Worm (Caenorhabditis elegans) whole organism, late embryonic: ENCODE data around the gene fkb-6.
A peak's percentile ranks its signal among the peaks of the same experiment; 100 is the strongest.

Source experiments
- C08G9.2 ChIP-seq: sonication (generic microtip); optimal IDR thresholded peaks from 2 replicates; lab custom pipeline; 2016; ENCODE audit warnings: mild to moderate bottlenecking, missing genetic modification characterization, moderate library complexity, missing compliant biosample characterization
- F13H6.1 ChIP-seq: sonication (generic microtip); optimal IDR thresholded peaks from 2 replicates; lab custom pipeline; 2016; ENCODE audit warnings: missing genetic modification characterization, missing compliant biosample characterization
- K09A11.1 ChIP-seq: sonication (generic microtip); optimal IDR thresholded peaks from 2 replicates; lab custom pipeline; 2017; ENCODE audit warnings: antibody characterized with exemption, mild to moderate bottlenecking, missing genetic modification characterization, missing compliant biosample characterization; ENCODE audit not compliant: insufficient read depth
- Y22D7AL.16 ChIP-seq: sonication (generic microtip); optimal IDR thresholded peaks from 2 replicates; lab custom pipeline; 2016; ENCODE audit warnings: missing genetic modification characterization, missing compliant biosample characterization
- ceh-14 ChIP-seq: sonication (generic microtip); optimal IDR thresholded peaks from 2 replicates; lab custom pipeline; 2016; ENCODE audit warnings: missing genotype, missing genetic modification characterization, missing compliant biosample characterization
- ceh-2 ChIP-seq: sonication (generic microtip); optimal IDR thresholded peaks from 2 replicates; lab custom pipeline; 2016; ENCODE audit warnings: missing genotype, missing genetic modification characterization, missing compliant biosample characterization
- ceh-22 ChIP-seq: sonication (generic microtip); optimal IDR thresholded peaks from 2 replicates; lab custom pipeline; 2017; ENCODE audit warnings: missing biosample characterization, missing genetic modification characterization
- ceh-24 ChIP-seq: sonication (generic microtip); optimal IDR thresholded peaks from 2 replicates; lab custom pipeline; 2016; ENCODE audit warnings: mild to moderate bottlenecking, missing genetic modification characterization, missing compliant biosample characterization
- ceh-30 ChIP-seq: fragments of 150-350 bp; optimal IDR thresholded peaks from 2 replicates; lab custom pipeline; 2014; ENCODE audit warnings: missing biosample characterization, missing genetic modification characterization
- ceh-31 ChIP-seq: sonication (generic microtip); optimal IDR thresholded peaks from 2 replicates; lab custom pipeline; 2016; ENCODE audit warnings: missing genetic modification characterization, missing compliant biosample characterization
- ceh-34 ChIP-seq: sonication (generic microtip); optimal IDR thresholded peaks from 2 replicates; lab custom pipeline; 2016; ENCODE audit warnings: mild to moderate bottlenecking, missing genetic modification characterization, missing compliant biosample characterization
- ceh-45 ChIP-seq: fragments of 200-800 bp; sonication (Bioruptor generic); IDR thresholded peaks from 2 replicates; pipeline ENCODE4 v1.3.6; 2022; ENCODE audit warnings: missing genetic modification reagents, missing genetic modification characterization, missing compliant biosample characterization
- ceh-48 ChIP-seq: sonication (generic microtip); optimal IDR thresholded peaks from 2 replicates; lab custom pipeline; 2016; ENCODE audit warnings: missing genetic modification characterization, inconsistent platforms, missing compliant biosample characterization
- ceh-6 ChIP-seq: fragments of 200-800 bp; sonication (Bioruptor generic); optimal IDR thresholded peaks from 2 replicates; lab custom pipeline; 2018; ENCODE audit warnings: mild to moderate bottlenecking, missing genetic modification characterization, missing compliant biosample characterization
- che-1 ChIP-seq: sonication (generic microtip); optimal IDR thresholded peaks from 2 replicates; lab custom pipeline; 2016; ENCODE audit warnings: mild to moderate bottlenecking, missing genetic modification characterization, missing compliant biosample characterization
- dmd-4 ChIP-seq: sonication (generic microtip); optimal IDR thresholded peaks from 2 replicates; lab custom pipeline; 2016; ENCODE audit warnings: borderline replicate concordance, missing genetic modification characterization, missing compliant biosample characterization
- dve-1 ChIP-seq: sonication (generic microtip); optimal IDR thresholded peaks from 2 replicates; lab custom pipeline; 2017; ENCODE audit warnings: antibody characterized with exemption, mild to moderate bottlenecking, missing genetic modification characterization, missing compliant biosample characterization
- elt-2 ChIP-seq: sonication (generic microtip); optimal IDR thresholded peaks from 2 replicates; lab custom pipeline; 2016; ENCODE audit warnings: missing genetic modification reagents, missing genetic modification characterization, missing compliant biosample characterization
- ets-4 ChIP-seq: sonication (generic microtip); optimal IDR thresholded peaks from 2 replicates; lab custom pipeline; 2016; ENCODE audit warnings: missing genetic modification characterization, missing compliant biosample characterization
- fax-1 ChIP-seq: sonication (generic microtip); optimal IDR thresholded peaks from 2 replicates; lab custom pipeline; 2016; ENCODE audit warnings: missing genotype, missing genetic modification characterization, missing compliant biosample characterization
- fkh-6 ChIP-seq: sonication (generic microtip); optimal IDR thresholded peaks from 2 replicates; lab custom pipeline; 2016; ENCODE audit warnings: missing genetic modification characterization, missing compliant biosample characterization
- gmeb-2 ChIP-seq: sonication (generic microtip); optimal IDR thresholded peaks from 2 replicates; lab custom pipeline; 2016; ENCODE audit warnings: missing genetic modification characterization, inconsistent platforms, missing compliant biosample characterization
- hlh-13 ChIP-seq: fragments of 200-800 bp; sonication (Bioruptor generic); optimal IDR thresholded peaks from 2 replicates; lab custom pipeline; 2018; ENCODE audit warnings: mild to moderate bottlenecking, missing genetic modification characterization, missing compliant biosample characterization
- hlh-15 ChIP-seq: sonication (generic microtip); optimal IDR thresholded peaks from 2 replicates; lab custom pipeline; 2016; ENCODE audit warnings: missing genetic modification characterization, missing compliant biosample characterization
- hlh-8 ChIP-seq: sonication (generic microtip); optimal IDR thresholded peaks from 2 replicates; lab custom pipeline; 2016; ENCODE audit warnings: missing genotype, missing genetic modification characterization, missing compliant biosample characterization
- lim-6 ChIP-seq: sonication (generic microtip); optimal IDR thresholded peaks from 2 replicates; lab custom pipeline; 2016; ENCODE audit warnings: missing genetic modification characterization, missing compliant biosample characterization
- nfya-1 ChIP-seq: sonication (generic microtip); optimal IDR thresholded peaks from 2 replicates; lab custom pipeline; 2017; ENCODE audit warnings: missing genetic modification characterization, mild to moderate bottlenecking, missing compliant biosample characterization, antibody characterized with exemption, moderate library complexity
- nhr-11 ChIP-seq: fragments of 150-350 bp; optimal IDR thresholded peaks from 2 replicates; lab custom pipeline; 2014; ENCODE audit warnings: missing biosample characterization, missing genetic modification characterization
- npax-4 ChIP-seq: sonication (generic microtip); optimal IDR thresholded peaks from 2 replicates; lab custom pipeline; 2016; ENCODE audit warnings: missing genetic modification characterization, missing compliant biosample characterization
- odd-2 ChIP-seq: sonication (generic microtip); optimal IDR thresholded peaks from 2 replicates; lab custom pipeline; 2017; ENCODE audit warnings: antibody characterized with exemption, mild to moderate bottlenecking, missing genetic modification characterization, missing compliant biosample characterization
- pax-1 ChIP-seq: fragments of 150-350 bp; optimal IDR thresholded peaks from 2 replicates; lab custom pipeline; 2014; ENCODE audit warnings: missing biosample characterization, missing genetic modification characterization
- pha-4 ChIP-seq: fragments of 150-350 bp; optimal IDR thresholded peaks from 2 replicates; lab custom pipeline; 2018; ENCODE audit warnings: missing biosample characterization, missing genetic modification reagents, missing genetic modification characterization
- pros-1 ChIP-seq: fragments of 150-350 bp; optimal IDR thresholded peaks from 2 replicates; lab custom pipeline; 2014; ENCODE audit warnings: missing biosample characterization, missing genetic modification reagents, missing genetic modification characterization
- ref-2 ChIP-seq: sonication (generic microtip); optimal IDR thresholded peaks from 2 replicates; lab custom pipeline; 2016; ENCODE audit warnings: missing genetic modification characterization, missing compliant biosample characterization
- rnt-1 ChIP-seq: sonication (generic microtip); optimal IDR thresholded peaks from 2 replicates; lab custom pipeline; 2016; ENCODE audit warnings: missing genetic modification characterization, missing compliant biosample characterization
- sdc-2 ChIP-seq: sonication (generic microtip); optimal IDR thresholded peaks from 2 replicates; lab custom pipeline; 2016; ENCODE audit warnings: missing genotype, missing genetic modification characterization, missing compliant biosample characterization
- sox-4 ChIP-seq: sonication (generic microtip); optimal IDR thresholded peaks from 2 replicates; lab custom pipeline; 2017; ENCODE audit warnings: mild to moderate bottlenecking, missing genetic modification characterization, inconsistent platforms, missing compliant biosample characterization
- syd-9 ChIP-seq: sonication (generic microtip); optimal IDR thresholded peaks from 2 replicates; lab custom pipeline; 2016; ENCODE audit warnings: mild to moderate bottlenecking, missing genetic modification characterization, moderate library complexity, missing compliant biosample characterization
- tbx-2 ChIP-seq: sonication (generic microtip); optimal IDR thresholded peaks from 2 replicates; lab custom pipeline; 2016; ENCODE audit warnings: missing genetic modification characterization, missing compliant biosample characterization
- tbx-7 ChIP-seq: sonication (generic microtip); optimal IDR thresholded peaks from 2 replicates; lab custom pipeline; 2016; ENCODE audit warnings: missing genotype, missing genetic modification characterization, missing compliant biosample characterization
- ttx-3 ChIP-seq: sonication (generic microtip); optimal IDR thresholded peaks from 2 replicates; lab custom pipeline; 2016; ENCODE audit warnings: missing genetic modification reagents, missing genetic modification characterization, missing compliant biosample characterization
- unc-3 ChIP-seq, 2 experiments: fragments of 200-800 bp in 1 of 2; sonication (Bioruptor generic) in 1 of 2; sonication (generic microtip) in 1 of 2; conservative IDR thresholded peaks in 1 of 2; optimal IDR thresholded peaks in 1 of 2; 2 replicates each; pipeline versions ENCODE4 v1.3.6 to Lab custom; 2016 to 2022; ENCODE audit warnings: missing compliant biosample characterization in 2 of 2, missing genetic modification characterization in 2 of 2, missing genetic modification reagents in 1 of 2
- unc-42 ChIP-seq: sonication (generic microtip); optimal IDR thresholded peaks from 2 replicates; lab custom pipeline; 2016; ENCODE audit warnings: missing genotype, missing genetic modification characterization, missing compliant biosample characterization
- zip-5 ChIP-seq: sonication (generic microtip); optimal IDR thresholded peaks from 2 replicates; lab custom pipeline; 2016; ENCODE audit warnings: missing genetic modification characterization, missing compliant biosample characterization

Gene fkb-6

ce11 chrV:20828820-20829219 is 17.1 kb upstream of the fkb-6 start, which contains the start of gene sbt-1 (continued):
- TF ChIP-seq ceh-45 (GFP tag; lab: Robert Waterston, UW) (no peak), ceh-48 (tag; lab: Kevin White, UChicago) (peak; percentile 96), unc-3 (GFP tag; conservative IDR thresholded peaks at IDR 0.05; lab: Robert Waterston, UW) (no peak), unc-3 (tag; optimal IDR thresholded peaks at IDR 0.05; lab: Kevin White, UChicago) (no peak), ceh-24 (tag; lab: Kevin White, UChicago) (no peak), ceh-34 (no peak), K09A11.1 (tag; lab: Kevin White, UChicago) (no peak), ceh-31 (tag; lab: Kevin White, UChicago) (peak; percentile 69), ref-2 (no peak), rnt-1 (no peak), dmd-4 (tag; lab: Kevin White, UChicago) (no peak), syd-9 (tag; lab: Kevin White, UChicago) (no peak), Y22D7AL.16 (tag; lab: Kevin White, UChicago) (no peak), fkh-6 (no peak), che-1 (tag; lab: Kevin White, UChicago) (no peak)

- no peak for TF ChIP-seq ceh-31 (tag; lab: Kevin White, UChicago)
- no peak for TF ChIP-seq pros-1
- TF ChIP-seq hlh-13 (GFP tag; lab: Kevin White, UChicago) = no peak
- no peak for TF ChIP-seq odd-2 (tag; lab: Kevin White, UChicago)
- TF ChIP-seq hlh-15 (tag; lab: Kevin White, UChicago) = no peak
- no peak for TF ChIP-seq pha-4 (tag; lab: Kevin White, UChicago)
- TF ChIP-seq ceh-14 (tag; lab: Kevin White, UChicago) = no peak
- TF ChIP-seq unc-42 (tag; lab: Kevin White, UChicago) = no peak
- no peak for TF ChIP-seq ceh-30 (tag; lab: Kevin White, UChicago)
- TF ChIP-seq nfya-1 (tag; lab: Kevin White, UChicago) = no peak
- TF ChIP-seq hlh-8 = no peak
- TF ChIP-seq lim-6 = no peak
- no peak for TF ChIP-seq elt-2
- no peak for TF ChIP-seq K09A11.1 (tag; lab: Kevin White, UChicago)
- no peak for TF ChIP-seq ceh-22 (tag; lab: Kevin White, UChicago)
- TF ChIP-seq rnt-1 = no peak
- no peak for TF ChIP-seq gmeb-2 (tag; lab: Kevin White, UChicago)
- TF ChIP-seq dve-1 = no peak
Measured at ce11 chrV:20829511-20829910, 16.4 kb upstream of the fkb-6 start, which contains the start of gene num-1. Gene num-1 (plus strand): TSS chrV:20829811.

- TF ChIP-seq dve-1 = no peak
- TF ChIP-seq npax-4 (tag; lab: Kevin White, UChicago) = no peak
Measured at ce11 chrV:20830409-20830808, 15.5 kb upstream of the fkb-6 start.

ce11 chrV:20831867-20832266 is 14.1 kb upstream of the fkb-6 start:
- TF ChIP-seq C08G9.2 (tag; lab: Kevin White, UChicago) (no peak), rnt-1 (no peak), ceh-6 (no peak), ceh-2 (tag; lab: Kevin White, UChicago) (no peak), ceh-24 (tag; lab: Kevin White, UChicago) (no peak), pax-1 (tag; lab: Kevin White, UChicago) (no peak), elt-2 (peak; percentile 18)

- TF ChIP-seq ttx-3 (peak; percentile 61), unc-42 (tag; lab: Kevin White, UChicago) (peak; percentile 78), fkh-6 (peak; percentile 15), rnt-1 (no peak), tbx-7 (tag; lab: Kevin White, UChicago) (peak; percentile 23), unc-3 (GFP tag; conservative IDR thresholded peaks at IDR 0.05; lab: Robert Waterston, UW) (no peak), unc-3 (tag; optimal IDR thresholded peaks at IDR 0.05; lab: Kevin White, UChicago) (peak; percentile 10), ceh-34 (peak; percentile 1), ceh-14 (tag; lab: Kevin White, UChicago) (peak; percentile 55), fax-1 (peak; percentile 6), nhr-11 (tag; lab: Kevin White, UChicago) (no peak), syd-9 (tag; lab: Kevin White, UChicago) (no peak), ets-4 (peak; percentile 43), elt-2 (peak; percentile 65), tbx-2 (peak; percentile 72), sdc-2 (tag; lab: Kevin White, UChicago) (no peak), hlh-8 (peak; percentile 58), ceh-31 (tag; lab: Kevin White, UChicago) (peak; percentile 72), sox-4 (tag; lab: Kevin White, UChicago) (peak; percentile 12), zip-5 (peak; percentile 87), F13H6.1 (tag; lab: Kevin White, UChicago) (no peak), C08G9.2 (tag; lab: Kevin White, UChicago) (peak; percentile 11)
Measured at ce11 chrV:20832554-20832963, 13.4 kb upstream of the fkb-6 start.
